Fruit fly (Drosophila melanogaster) whole organism, wandering third instar larva: ENCODE measurements around the gene Oga.
A peak's percentile ranks its signal among the peaks of the same experiment; 100 is the strongest.

Experiments
- Abd-B ChIP-seq: fragments of >200 bp; optimal IDR thresholded peaks from 2 replicates; lab custom pipeline; 2017; ENCODE audit warnings: missing biosample characterization, missing genetic modification characterization
- CG32264 ChIP-seq: fragments of 200-800 bp; sonication (Bioruptor generic); optimal IDR thresholded peaks from 2 replicates; lab custom pipeline; 2016; ENCODE audit warnings: missing biosample characterization, missing genetic modification characterization
- CG9705 ChIP-seq: fragments of 200-800 bp; sonication (Bioruptor generic); optimal IDR thresholded peaks from 2 replicates; lab custom pipeline; 2018; ENCODE audit warnings: missing biosample characterization, mild to moderate bottlenecking, missing genetic modification characterization
- CrebA ChIP-seq: fragments of 200-800 bp; sonication (Bioruptor generic); optimal IDR thresholded peaks from 2 replicates; lab custom pipeline; 2016; ENCODE audit warnings: missing biosample characterization, mild to moderate bottlenecking, missing genetic modification characterization, borderline replicate concordance
- Dfd ChIP-seq: fragments of >200 bp; optimal IDR thresholded peaks from 2 replicates; lab custom pipeline; 2017; ENCODE audit warnings: missing biosample characterization, missing genetic modification characterization
- Dif ChIP-seq: fragments of 200-275, 200-300 bp; sonication (Bioruptor generic); optimal IDR thresholded peaks from 2 replicates; lab custom pipeline; 2018; ENCODE audit warnings: missing biosample characterization, missing genetic modification characterization; ENCODE audit not compliant: partially characterized antibody
- GATAd ChIP-seq: sonication (Bioruptor generic); optimal IDR thresholded peaks from 2 replicates; lab custom pipeline; 2016; ENCODE audit warnings: missing biosample characterization, missing genetic modification characterization
- HLH106 ChIP-seq: fragments of 200-800 bp; optimal IDR thresholded peaks from 3 replicates; lab custom pipeline; 2019; ENCODE audit warnings: missing biosample characterization, mild to moderate bottlenecking, missing genetic modification characterization, moderate library complexity
- Hnf4 ChIP-seq: fragments of 200-800 bp; sonication (Bioruptor generic); optimal IDR thresholded peaks from 2 replicates; lab custom pipeline; 2016; ENCODE audit warnings: missing biosample characterization, mild to moderate bottlenecking, missing genetic modification characterization
- Hr78 ChIP-seq: fragments of >200 bp; optimal IDR thresholded peaks from 2 replicates; lab custom pipeline; 2017; ENCODE audit warnings: missing biosample characterization, missing genetic modification characterization
- Hr83 ChIP-seq: fragments of 200-300 bp; sonication (Bioruptor generic); optimal IDR thresholded peaks from 2 replicates; lab custom pipeline; 2016; ENCODE audit warnings: missing biosample characterization, mild to moderate bottlenecking, missing genetic modification characterization, moderate library complexity; ENCODE audit not compliant: poor library complexity, severe bottlenecking
- Jra ChIP-seq: sonication (Bioruptor generic); optimal IDR thresholded peaks from 2 replicates; lab custom pipeline; 2016; ENCODE audit warnings: missing biosample characterization, missing genetic modification characterization
- Mio ChIP-seq: sonication (Bioruptor generic); optimal IDR thresholded peaks from 2 replicates; lab custom pipeline; 2016; ENCODE audit warnings: missing biosample characterization, missing genetic modification characterization
- Myc ChIP-seq: fragments of >200 bp; optimal IDR thresholded peaks from 2 replicates; lab custom pipeline; 2017
- N ChIP-seq: fragments of >200 bp; optimal IDR thresholded peaks from 2 replicates; lab custom pipeline; 2018; ENCODE audit warnings: missing biosample characterization, missing external identifiers, missing genetic modification characterization
- OdsH ChIP-seq: fragments of 200-800 bp; sonication (Bioruptor generic); optimal IDR thresholded peaks from 2 replicates; lab custom pipeline; 2016; ENCODE audit warnings: missing biosample characterization, mild to moderate bottlenecking, missing genetic modification characterization
- Rel ChIP-seq, 2 experiments: fragments of 200-800 bp; sonication (Bioruptor generic) in 1 of 2; optimal IDR thresholded peaks; 2 replicates in 1 of 2; 3 replicates in 1 of 2; lab custom pipeline; 2016 to 2019; ENCODE audit warnings: mild to moderate bottlenecking in 2 of 2, missing biosample characterization in 2 of 2, missing genetic modification characterization in 2 of 2, moderate library complexity in 1 of 2
- Sp1 ChIP-seq: fragments of 200-800 bp; sonication (Bioruptor generic); optimal IDR thresholded peaks from 3 replicates; lab custom pipeline; 2019; ENCODE audit warnings: missing biosample characterization, mild to moderate bottlenecking, missing genetic modification characterization, moderate library complexity
- Vsx2 ChIP-seq: fragments of 200-300, 225-300 bp; sonication (Bioruptor generic); optimal IDR thresholded peaks from 2 replicates; lab custom pipeline; 2018; ENCODE audit warnings: missing biosample characterization, missing genetic modification characterization; ENCODE audit not compliant: partially characterized antibody
- br ChIP-seq: fragments of 200-800 bp; sonication (Bioruptor generic); optimal IDR thresholded peaks from 2 replicates; lab custom pipeline; 2016; ENCODE audit warnings: missing biosample characterization, missing genetic modification characterization
- brk ChIP-seq: fragments of 200-800 bp; sonication (Bioruptor generic); optimal IDR thresholded peaks from 2 replicates; lab custom pipeline; 2016; ENCODE audit warnings: missing biosample characterization, mild to moderate bottlenecking, missing genetic modification characterization
- dl ChIP-seq, 2 experiments: fragments of 175-275, 200-275 bp in 1 of 2; fragments of 200-275 bp in 1 of 2; sonication (Bioruptor generic); optimal IDR thresholded peaks; lab custom pipeline; 2018; ENCODE audit warnings: mild to moderate bottlenecking in 2 of 2, missing biosample characterization in 2 of 2, missing genetic modification characterization in 2 of 2, moderate library complexity in 2 of 2; ENCODE audit not compliant: partially characterized antibody in 2 of 2, insufficient read depth in 1 of 2
- dmrt93B ChIP-seq: fragments of 200-800 bp; sonication (Bioruptor generic); optimal IDR thresholded peaks from 2 replicates; lab custom pipeline; 2018; ENCODE audit warnings: missing biosample characterization, mild to moderate bottlenecking, missing genetic modification characterization
- dsf ChIP-seq: sonication (Bioruptor generic); optimal IDR thresholded peaks from 2 replicates; lab custom pipeline; 2016; ENCODE audit warnings: missing biosample characterization, missing genetic modification characterization, borderline replicate concordance
- ey ChIP-seq: fragments of 200-800 bp; sonication (Bioruptor generic); optimal IDR thresholded peaks from 2 replicates; lab custom pipeline; 2016; ENCODE audit warnings: missing biosample characterization, missing genetic modification characterization
- foxo ChIP-seq, 2 experiments: fragments of 200-800 bp; sonication (Bioruptor generic); optimal IDR thresholded peaks; 2 replicates in 1 of 2; 3 replicates in 1 of 2; lab custom pipeline; 2016 to 2017; ENCODE audit warnings: missing biosample characterization in 2 of 2, missing genetic modification characterization in 2 of 2
- fru ChIP-seq: fragments of 200-800 bp; sonication (Bioruptor generic); optimal IDR thresholded peaks from 3 replicates; lab custom pipeline; 2016; ENCODE audit warnings: missing biosample characterization, mild to moderate bottlenecking, missing genetic modification characterization
- h ChIP-seq: fragments of 200-800 bp; sonication (Bioruptor generic); optimal IDR thresholded peaks from 3 replicates; lab custom pipeline; 2016; ENCODE audit warnings: missing biosample characterization, mild to moderate bottlenecking, missing genetic modification characterization
- jim ChIP-seq: fragments of 175-275, 200-325 bp; sonication (Bioruptor generic); optimal IDR thresholded peaks from 2 replicates; lab custom pipeline; 2016; ENCODE audit warnings: missing biosample characterization, mild to moderate bottlenecking, missing genetic modification characterization
- lola ChIP-seq: fragments of >200 bp; optimal IDR thresholded peaks from 2 replicates; lab custom pipeline; 2017; ENCODE audit warnings: missing biosample characterization, missing genetic modification characterization
- pan ChIP-seq: fragments of >200 bp; optimal IDR thresholded peaks from 2 replicates; lab custom pipeline; 2017
- psq ChIP-seq: fragments of 200-800 bp; sonication (Bioruptor generic); optimal IDR thresholded peaks from 3 replicates; lab custom pipeline; 2017; ENCODE audit warnings: missing biosample characterization, mild to moderate bottlenecking, missing genetic modification characterization, moderate library complexity
- rgr ChIP-seq: fragments of 200-800 bp; sonication (Bioruptor generic); optimal IDR thresholded peaks from 3 replicates; lab custom pipeline; 2016; ENCODE audit warnings: missing biosample characterization, mild to moderate bottlenecking, missing genetic modification characterization
- sage ChIP-seq: fragments of 200-800 bp; sonication (Bioruptor generic); optimal IDR thresholded peaks from 2 replicates; lab custom pipeline; 2016; ENCODE audit warnings: missing biosample characterization, mild to moderate bottlenecking, missing genetic modification characterization
- sv ChIP-seq: fragments of 200-800 bp; sonication (Bioruptor generic); optimal IDR thresholded peaks from 3 replicates; lab custom pipeline; 2016; ENCODE audit warnings: missing biosample characterization, missing genetic modification characterization
- tai ChIP-seq: sonication (Bioruptor generic); optimal IDR thresholded peaks from 2 replicates; lab custom pipeline; 2016; ENCODE audit warnings: missing biosample characterization, missing genetic modification characterization
- usp ChIP-seq: fragments of >200 bp; optimal IDR thresholded peaks from 2 replicates; lab custom pipeline; 2017; ENCODE audit warnings: missing biosample characterization, missing genetic modification characterization
- woc ChIP-seq: sonication (Bioruptor generic); optimal IDR thresholded peaks from 2 replicates; lab custom pipeline; 2016; ENCODE audit warnings: missing biosample characterization, mild to moderate bottlenecking, missing genetic modification characterization

Oga gene

DNA sequence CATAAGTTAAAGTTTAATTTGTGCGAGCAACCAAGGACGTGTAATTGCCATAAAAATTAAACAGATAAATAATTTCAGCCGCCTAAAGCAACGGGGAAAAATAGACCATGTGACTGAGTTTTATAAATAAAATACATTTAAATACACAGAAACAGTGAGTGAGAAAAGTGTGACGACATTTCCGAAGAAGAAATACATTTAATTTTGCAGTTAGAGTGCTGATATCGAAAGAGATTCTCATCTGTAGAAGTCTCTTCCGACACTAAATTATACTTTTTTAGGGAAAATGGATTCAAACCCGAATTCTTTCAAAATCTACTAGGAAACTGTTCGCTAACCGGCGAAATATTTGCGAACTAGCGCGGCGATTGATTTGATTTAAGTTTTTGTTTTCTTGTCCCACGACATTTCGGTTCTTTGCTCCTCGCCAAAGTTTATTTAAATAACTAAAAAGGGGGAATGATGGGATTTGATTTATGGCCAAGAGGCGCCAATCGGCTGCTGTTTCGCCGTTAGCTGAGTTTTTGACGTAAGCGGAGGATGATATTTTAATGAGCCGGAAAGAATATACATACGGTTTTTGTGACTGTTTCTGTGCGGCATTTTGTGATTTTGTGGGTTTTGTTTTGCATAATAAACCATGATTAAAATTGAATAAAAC is 29.2 kb upstream of the Oga start:
- TF ChIP-seq Vsx2 (GFP tag; lab: Kevin White, UChicago), result no peak
- TF ChIP-seq ey (GFP tag; lab: Kevin White, UChicago), result no peak
- TF ChIP-seq, all 38 proteins: peak for 0

DNA sequence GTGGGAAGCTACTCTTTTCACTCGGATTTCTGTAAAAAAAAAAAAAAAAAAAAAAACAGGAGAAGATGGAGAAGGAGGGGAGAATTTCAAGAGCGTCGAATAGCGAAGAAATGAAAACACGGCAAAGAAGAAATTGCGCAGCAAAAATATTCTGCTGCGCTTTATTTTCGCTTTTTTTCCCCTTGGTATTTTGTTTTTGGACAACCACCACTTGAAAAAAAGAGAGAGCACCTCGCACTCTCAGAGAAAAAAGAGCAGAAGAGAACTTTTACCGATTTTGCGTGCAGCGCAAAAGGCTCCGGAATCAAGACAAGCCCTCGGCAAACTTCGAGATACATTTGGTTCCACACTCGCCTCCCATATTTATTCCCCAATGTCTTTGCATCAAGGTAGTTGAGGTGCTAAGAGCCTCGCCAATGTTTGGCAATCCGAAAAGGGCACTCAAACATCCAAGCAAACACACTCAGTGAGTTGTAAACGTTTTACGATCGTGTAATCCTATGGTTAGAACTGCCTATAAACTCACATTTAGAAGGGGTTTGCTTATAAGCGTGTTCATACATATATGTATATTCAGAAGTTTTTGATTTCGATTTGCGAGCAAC is 28.0 kb upstream of the Oga start:
- TF ChIP-seq Hnf4, result no peak
- TF ChIP-seq dsf (GFP tag; lab: Kevin White, UChicago), result no peak
- TF ChIP-seq Vsx2 (GFP tag; lab: Kevin White, UChicago), result no peak
- TF ChIP-seq h, result peak; percentile 14
- TF ChIP-seq dl (GFP tag; optimal IDR thresholded peaks at IDR 0.05; lab: Kevin White, UChicago; ENCODE audit: insufficient read depth in 1 of 2, partially characterized antibody in 2 of 2), result peak in 1 of 2 experiments; percentile 55
- TF ChIP-seq br (GFP tag; lab: Kevin White, UChicago), result no peak
- no peak for TF ChIP-seq sv (GFP tag; lab: Kevin White, UChicago)
- peak; percentile 45 for TF ChIP-seq CrebA
- TF ChIP-seq Hr78, result no peak
- TF ChIP-seq Dfd (GFP tag; lab: Kevin White, UChicago), result no peak
- TF ChIP-seq foxo (GFP tag; optimal IDR thresholded peaks at IDR 0.05; lab: Kevin White, UChicago), result no peak
- no peak for TF ChIP-seq Rel (GFP tag; optimal IDR thresholded peaks at IDR 0.05; lab: Kevin White, UChicago)
- TF ChIP-seq Rel (tag; optimal IDR thresholded peaks at IDR 0.05; lab: Kevin White, UChicago), result no peak
- peak; percentile 65 for TF ChIP-seq psq (GFP tag; lab: Kevin White, UChicago)
- no peak for TF ChIP-seq lola (GFP tag; lab: Kevin White, UChicago)
- peak; percentile 70 for TF ChIP-seq Dif (GFP tag; lab: Kevin White, UChicago)
- peak; percentile 16 for TF ChIP-seq sage
- no peak for TF ChIP-seq Mio (GFP tag; lab: Kevin White, UChicago)
- peak; percentile 16 for TF ChIP-seq Sp1
- no peak for TF ChIP-seq N
- TF ChIP-seq usp, result no peak
- no peak for TF ChIP-seq tai
- TF ChIP-seq Hr83 (GFP tag; lab: Kevin White, UChicago), result no peak
- TF ChIP-seq ey (GFP tag; lab: Kevin White, UChicago), result no peak
- no peak for TF ChIP-seq woc (GFP tag; lab: Kevin White, UChicago)
- no peak for TF ChIP-seq GATAd (GFP tag; lab: Kevin White, UChicago)
- TF ChIP-seq jim, result peak; percentile 78
- TF ChIP-seq Jra (GFP tag; lab: Kevin White, UChicago), result no peak
- no peak for TF ChIP-seq pan (lab: Kevin White, UChicago)
- no peak for TF ChIP-seq dmrt93B (GFP tag; lab: Kevin White, UChicago)
- TF ChIP-seq Abd-B, result no peak
- no peak for TF ChIP-seq CG9705 (GFP tag; lab: Kevin White, UChicago)
- TF ChIP-seq HLH106, result no peak
- TF ChIP-seq CG32264, result no peak
- TF ChIP-seq OdsH (GFP tag; lab: Kevin White, UChicago), result no peak
- TF ChIP-seq Myc (lab: Kevin White, UChicago), result no peak
- no peak for TF ChIP-seq fru (GFP tag; lab: Kevin White, UChicago)
- TF ChIP-seq rgr (GFP tag; lab: Kevin White, UChicago), result no peak
- peak; percentile 68 for TF ChIP-seq brk (GFP tag; lab: Kevin White, UChicago)

DNA sequence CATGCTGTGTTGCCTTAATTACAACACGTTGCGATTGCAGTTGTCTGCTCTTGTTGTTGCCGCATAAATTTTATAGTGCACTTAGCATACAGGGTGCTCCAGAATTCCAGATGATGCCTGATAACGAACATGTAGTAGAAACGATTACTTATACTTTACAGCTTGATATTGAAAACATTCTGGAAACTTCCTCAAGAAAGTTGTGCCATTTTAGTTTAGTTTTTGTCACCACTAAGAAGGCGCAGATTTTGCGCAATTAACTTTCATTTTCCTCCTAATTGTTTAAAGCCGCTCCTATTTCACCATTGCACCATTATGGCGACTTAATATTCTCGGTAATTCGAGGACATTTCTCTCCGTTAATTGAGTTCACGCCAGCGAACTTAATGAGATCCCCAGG is 26.6 kb upstream of the Oga start:
- no peak for TF ChIP-seq h
- TF ChIP-seq, all 38 proteins: peak for 0
